Worm (Caenorhabditis elegans): ENCODE results near the gene srj-14.

Gene srj-14

DNA sequence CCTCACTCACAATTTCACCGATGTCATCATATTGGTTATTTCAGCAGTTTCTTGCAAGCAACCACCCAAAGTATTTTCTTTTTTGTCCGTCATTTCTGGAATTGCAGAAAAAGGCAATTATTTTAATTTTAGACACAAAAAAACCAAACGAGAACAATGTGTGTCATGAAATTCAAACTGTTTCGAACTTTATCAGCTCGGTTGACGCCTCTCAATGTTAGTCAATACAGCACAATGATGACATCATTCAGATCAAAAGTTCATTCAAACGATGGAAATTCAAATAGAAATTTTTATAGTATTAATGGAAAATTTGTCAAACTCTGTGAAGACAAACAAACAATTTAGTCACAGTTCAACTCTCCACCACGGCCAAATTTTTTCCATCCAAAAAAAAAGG lies 22.4 kb downstream of the srj-14 start, which contains the start of gene fbxa-105:
TSS of gene fbxa-105 (minus strand) at position 97 of the 400 bp plus-strand sequence.
- no peak for TF ChIP-seq mec-3 (tag; optimal IDR thresholded peaks at IDR 0.05; ENCODE audit: borderline replicate concordance)
- no peak for TF ChIP-seq nhr-232 (tag; optimal IDR thresholded peaks at IDR 0.05)
- no peak for TF ChIP-seq tbx-7 (tag; optimal IDR thresholded peaks at IDR 0.05)
- TF ChIP-seq ama-1 (optimal IDR thresholded peaks at IDR 0.05), result no peak

DNA sequence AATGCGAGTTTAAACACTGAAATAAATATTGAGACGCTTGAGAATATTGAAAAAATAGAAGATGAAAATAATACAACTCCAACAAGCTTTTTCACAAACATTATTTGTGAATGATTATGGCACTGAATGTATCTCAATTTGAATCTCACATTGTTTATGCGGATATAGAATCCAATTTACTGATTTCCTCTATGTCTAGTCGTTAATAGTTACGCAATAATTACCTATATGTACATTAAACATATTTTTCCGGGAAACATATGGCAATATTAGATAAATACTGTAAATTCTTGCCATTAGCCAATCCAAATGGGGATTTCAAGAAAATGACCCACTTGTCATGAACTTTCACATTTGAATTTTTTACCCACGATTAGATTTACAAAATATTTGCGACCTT lies 25.9 kb downstream of the srj-14 start, which contains the start of gene srx-9:
TSS of gene srx-9 (minus strand) at position 101 of the 400 bp plus-strand sequence.
- TF ChIP-seq rnt-1 (tag; optimal IDR thresholded peaks at IDR 0.05) (no peak), pha-2 (tag; optimal IDR thresholded peaks at IDR 0.05) (no peak), nhr-232 (tag; optimal IDR thresholded peaks at IDR 0.05) (no peak), tbx-2 (tag; optimal IDR thresholded peaks at IDR 0.05) (no peak), zip-5 (tag; optimal IDR thresholded peaks at IDR 0.05) (no peak), ceh-22 (tag; optimal IDR thresholded peaks at IDR 0.05) (no peak), unc-3 (GFP tag; conservative IDR thresholded peaks at IDR 0.05) (no peak), unc-3 (tag; optimal IDR thresholded peaks at IDR 0.05) (no peak), ceh-9 (tag; optimal IDR thresholded peaks at IDR 0.05) (no peak), ceh-45 (GFP tag; IDR thresholded peaks at IDR 0.05) (no peak), hlh-13 (GFP tag; optimal IDR thresholded peaks at IDR 0.05) (no peak), ceh-48 (tag; optimal IDR thresholded peaks at IDR 0.05) (no peak), pqm-1 (tag; optimal IDR thresholded peaks at IDR 0.05) (no peak), syd-9 (tag; optimal IDR thresholded peaks at IDR 0.05) (no peak), ttx-3 (tag; optimal IDR thresholded peaks at IDR 0.05) (no peak), sdc-2 (tag; optimal IDR thresholded peaks at IDR 0.05) (no peak), sox-4 (tag; optimal IDR thresholded peaks at IDR 0.05) (no peak)

ce11 chrV:7399202-7399601 lies 29.7 kb downstream of the srj-14 start, which contains the start of gene gst-41:
gst-41 (minus strand) TSS chrV:7399302.
- TF ChIP-seq unc-86 (tag; optimal IDR thresholded peaks at IDR 0.05) (no peak), rnt-1 (tag; optimal IDR thresholded peaks at IDR 0.05) (no peak), tbx-7 (tag; optimal IDR thresholded peaks at IDR 0.05) (no peak), lim-6 (tag; optimal IDR thresholded peaks at IDR 0.05) (no peak), T23F11.4 (GFP tag; optimal IDR thresholded peaks at IDR 0.05) (no peak), unc-42 (tag; optimal IDR thresholded peaks at IDR 0.05) (no peak), ceh-14 (tag; optimal IDR thresholded peaks at IDR 0.05) (no peak), zip-5 (tag; optimal IDR thresholded peaks at IDR 0.05) (no peak), gmeb-2 (tag; optimal IDR thresholded peaks at IDR 0.05) (no peak), sdc-2 (tag; optimal IDR thresholded peaks at IDR 0.05) (no peak), ceh-30 (tag; optimal IDR thresholded peaks at IDR 0.05) (no peak), unc-55 (GFP tag; optimal IDR thresholded peaks at IDR 0.05) (no peak), hlh-30 (tag; optimal IDR thresholded peaks at IDR 0.05; ENCODE audit: insufficient read depth) (no peak), dve-1 (tag; optimal IDR thresholded peaks at IDR 0.05) (no peak), tbx-2 (tag; optimal IDR thresholded peaks at IDR 0.05) (no peak), ets-4 (tag; optimal IDR thresholded peaks at IDR 0.05) (no peak), fkh-6 (tag; optimal IDR thresholded peaks at IDR 0.05) (no peak)

- TF ChIP-seq eyg-1 (tag; optimal IDR thresholded peaks at IDR 0.05), result no peak
- TF ChIP-seq sox-2 (GFP tag; IDR thresholded peaks at IDR 0.05), result no peak
- no peak for TF ChIP-seq ama-1 (optimal IDR thresholded peaks at IDR 0.05)
- TF ChIP-seq ets-4 (tag; optimal IDR thresholded peaks at IDR 0.05), result no peak
- TF ChIP-seq npax-4 (tag; optimal IDR thresholded peaks at IDR 0.05), result no peak
- no peak for TF ChIP-seq unc-42 (tag; optimal IDR thresholded peaks at IDR 0.05)
- TF ChIP-seq pqm-1 (tag; optimal IDR thresholded peaks at IDR 0.05), result no peak
- TF ChIP-seq C38D4.7 (GFP tag; optimal IDR thresholded peaks at IDR 0.05), result no peak
- TF ChIP-seq pag-3 (tag; optimal IDR thresholded peaks at IDR 0.05; ENCODE audit: borderline replicate concordance), result no peak
- TF ChIP-seq F13H6.1 (tag; optimal IDR thresholded peaks at IDR 0.05), result no peak
- TF ChIP-seq che-1 (tag; optimal IDR thresholded peaks at IDR 0.05), result no peak
- TF ChIP-seq ceh-30 (tag; optimal IDR thresholded peaks at IDR 0.05), result no peak
- TF ChIP-seq pat-9 (tag; optimal IDR thresholded peaks at IDR 0.05), result no peak
- TF ChIP-seq ceh-22 (tag; optimal IDR thresholded peaks at IDR 0.05), result no peak
- TF ChIP-seq lin-11 (tag; optimal IDR thresholded peaks at IDR 0.05), result no peak
- no peak for TF ChIP-seq nfya-1 (tag; optimal IDR thresholded peaks at IDR 0.05)
- no peak for TF ChIP-seq nhr-11 (tag; optimal IDR thresholded peaks at IDR 0.05)
- no peak for TF ChIP-seq sdc-2 (tag; optimal IDR thresholded peaks at IDR 0.05)
- no peak for TF ChIP-seq mec-3 (tag; optimal IDR thresholded peaks at IDR 0.05; ENCODE audit: borderline replicate concordance)
Measured at ce11 chrV:7400095-7400494, 30.6 kb downstream of the srj-14 start, which contains the start of gene cnc-9. cnc-9 (minus strand) TSS chrV:7400195.
